Fruit fly (Drosophila melanogaster): Measurements from ENCODE around the gene RPA2.
A peak's percentile ranks its signal among the peaks of the same experiment; 100 is the strongest.

RPA2 gene

dm6 chr2L:20968727-20969126, 42.8 kb upstream of the RPA2 start:
- TF ChIP-seq Xbp1 (GFP tag; optimal IDR thresholded peaks at IDR 0.05) (no peak), CG17186 (GFP tag; optimal IDR thresholded peaks at IDR 0.05) (no peak), CG9727 (GFP tag; optimal IDR thresholded peaks at IDR 0.05) (peak; percentile 7), mirr (GFP tag; optimal IDR thresholded peaks at IDR 0.05) (no peak), BtbVII (GFP tag; optimal IDR thresholded peaks at IDR 0.05) (no peak), Hr51 (GFP tag; optimal IDR thresholded peaks at IDR 0.05) (no peak), br (optimal IDR thresholded peaks at IDR 0.05) (no peak), lola (GFP tag; optimal IDR thresholded peaks at IDR 0.05) (no peak), NfI (GFP tag; optimal IDR thresholded peaks at IDR 0.05) (no peak), CG11247 (GFP tag; IDR thresholded peaks at IDR 0.05) (no peak), CG8478 (optimal IDR thresholded peaks at IDR 0.05) (no peak), CG18476 (GFP tag; optimal IDR thresholded peaks at IDR 0.05) (no peak), CG1603 (tag; optimal IDR thresholded peaks at IDR 0.05) (peak; percentile 12), CG31388 (GFP tag; optimal IDR thresholded peaks at IDR 0.05) (no peak), CG31441 (GFP tag; IDR thresholded peaks at IDR 0.05) (no peak), CG7839 (tag; optimal IDR thresholded peaks at IDR 0.05) (no peak), bigmax (GFP tag; optimal IDR thresholded peaks at IDR 0.05) (no peak), tgo (GFP tag; IDR thresholded peaks at IDR 0.05) (no peak), gsb-n (tag; optimal IDR thresholded peaks at IDR 0.05) (no peak), zen2 (GFP tag; IDR thresholded peaks at IDR 0.05; ENCODE audit: partially characterized antibody) (no peak), CG14710 (tag; optimal IDR thresholded peaks at IDR 0.05) (peak; percentile 26), grn (GFP tag; optimal IDR thresholded peaks at IDR 0.05) (no peak), CG11093 (GFP tag; IDR thresholded peaks at IDR 0.05) (no peak), zen (tag; optimal IDR thresholded peaks at IDR 0.05) (peak; percentile 0), CG15696 (tag; optimal IDR thresholded peaks at IDR 0.05) (peak; percentile 39), Dip3 (GFP tag; optimal IDR thresholded peaks at IDR 0.05) (no peak), CG8388 (GFP tag; optimal IDR thresholded peaks at IDR 0.05) (no peak), croc (GFP tag; conservative IDR thresholded peaks at IDR 0.05) (no peak), Stat92E (GFP tag; optimal IDR thresholded peaks at IDR 0.05) (no peak), CG15269 (tag; optimal IDR thresholded peaks at IDR 0.05) (no peak), CG3995 (GFP tag; optimal IDR thresholded peaks at IDR 0.05) (no peak), nau (GFP tag; optimal IDR thresholded peaks at IDR 0.05) (no peak), dmrt11E (tag; optimal IDR thresholded peaks at IDR 0.05) (peak; percentile 11), CG17359 (tag; optimal IDR thresholded peaks at IDR 0.05) (no peak), Atf-2 (GFP tag; optimal IDR thresholded peaks at IDR 0.05) (no peak), CG1233 (GFP tag; optimal IDR thresholded peaks at IDR 0.05) (no peak), slou (GFP tag; optimal IDR thresholded peaks at IDR 0.05) (no peak), CG4360 (GFP tag; IDR thresholded peaks at IDR 0.05) (0 out of 2 replicates have a peak, but pooled peaks have one; percentile 34), CG11723 (GFP tag; optimal IDR thresholded peaks at IDR 0.05) (no peak), CG2712 (tag; optimal IDR thresholded peaks at IDR 0.05) (no peak), ac (GFP tag; optimal IDR thresholded peaks at IDR 0.05) (peak; percentile 7), CG17385 (GFP tag; optimal IDR thresholded peaks at IDR 0.05) (no peak), bbx (GFP tag; IDR thresholded peaks at IDR 0.05; ENCODE audit: partially characterized antibody) (no peak), Mes4 (GFP tag; optimal IDR thresholded peaks at IDR 0.05) (no peak), dysf (GFP tag; IDR thresholded peaks at IDR 0.05) (no peak), fd102C (GFP tag; optimal IDR thresholded peaks at IDR 0.05) (peak; percentile 4), CkIIα-i1 (GFP tag; IDR thresholded peaks at IDR 0.05) (no peak), tll (GFP tag; optimal IDR thresholded peaks at IDR 0.05) (peak in 1 of 2 experiments; percentile 27), Jarid2 (GFP tag; optimal IDR thresholded peaks at IDR 0.05) (no peak), CG10147 (GFP tag; optimal IDR thresholded peaks at IDR 0.05) (no peak)
